Fruit fly (Drosophila melanogaster): ENCODE measurements around the gene AOX4.

DNA sequence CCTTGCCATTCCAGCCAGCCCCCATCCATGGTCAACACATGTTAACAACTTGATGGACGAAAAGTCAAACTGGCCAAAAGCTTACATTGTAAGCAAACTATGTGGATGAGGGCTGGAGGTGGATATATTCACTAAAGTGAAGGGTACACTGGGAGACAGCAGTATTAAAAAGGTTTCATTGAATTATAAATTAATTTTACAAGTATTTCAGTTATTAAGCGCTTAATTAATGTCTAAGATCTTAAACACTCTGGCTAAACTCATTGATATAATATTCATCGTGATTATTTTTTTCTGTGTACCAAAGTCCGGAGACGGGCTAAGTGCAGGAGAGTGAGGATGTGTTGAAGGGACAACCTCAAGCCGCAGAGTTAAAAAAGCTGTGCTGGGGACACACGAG, 15.9 kb upstream of the AOX4 start:
- TF ChIP-seq Dll (optimal IDR thresholded peaks at IDR 0.05) (no peak), CG8478 (optimal IDR thresholded peaks at IDR 0.05) (no peak), EcR (GFP tag; optimal IDR thresholded peaks at IDR 0.05) (no peak), usp (GFP tag; optimal IDR thresholded peaks at IDR 0.05) (no peak), psq (optimal IDR thresholded peaks at IDR 0.05) (no peak)

Measured in whole organism.